Worm (Caenorhabditis elegans): ENCODE measurements around the gene F56D6.11.

The F56D6.11 gene

ce11 chrIV:3904620-3905019 lies 1.7 kb downstream of the F56D6.11 start, which contains the start of gene F56D6.21:
Gene F56D6.21, plus strand, starts transcription at chrIV:3904920.
- no peak for TF ChIP-seq drap-1 (GFP tag; optimal IDR thresholded peaks at IDR 0.05)
- TF ChIP-seq cnd-1 (tag; optimal IDR thresholded peaks at IDR 0.05): no peak
- TF ChIP-seq nhr-28 (tag; optimal IDR thresholded peaks at IDR 0.05): no peak
- TF ChIP-seq lin-13 (tag; optimal IDR thresholded peaks at IDR 0.05): no peak
- no peak for TF ChIP-seq nhr-2 (tag; optimal IDR thresholded peaks at IDR 0.05)
- TF ChIP-seq mab-5 (tag; optimal IDR thresholded peaks at IDR 0.05): no peak
- no peak for TF ChIP-seq ztf-11 (tag; optimal IDR thresholded peaks at IDR 0.05)
- no peak for TF ChIP-seq lin-32 (GFP tag; optimal IDR thresholded peaks at IDR 0.05)
- no peak for TF ChIP-seq flh-1 (GFP tag; optimal IDR thresholded peaks at IDR 0.05)

- TF ChIP-seq M03D4.4 (tag; optimal IDR thresholded peaks at IDR 0.05) (no peak), blmp-1 (tag; optimal IDR thresholded peaks at IDR 0.05) (no peak), cnd-1 (tag; optimal IDR thresholded peaks at IDR 0.05) (no peak), elt-3 (tag; optimal IDR thresholded peaks at IDR 0.05) (no peak), ceh-83 (GFP tag; optimal IDR thresholded peaks at IDR 0.05) (no peak), snpc-4 (tag; optimal IDR thresholded peaks at IDR 0.05) (no peak)
Measured at ce11 chrIV:3902955-3903354, 3.3 kb downstream of the F56D6.11 start, which contains the start of gene F56D6.6. Gene F56D6.6, plus strand, starts transcription at chrIV:3903255.

DNA sequence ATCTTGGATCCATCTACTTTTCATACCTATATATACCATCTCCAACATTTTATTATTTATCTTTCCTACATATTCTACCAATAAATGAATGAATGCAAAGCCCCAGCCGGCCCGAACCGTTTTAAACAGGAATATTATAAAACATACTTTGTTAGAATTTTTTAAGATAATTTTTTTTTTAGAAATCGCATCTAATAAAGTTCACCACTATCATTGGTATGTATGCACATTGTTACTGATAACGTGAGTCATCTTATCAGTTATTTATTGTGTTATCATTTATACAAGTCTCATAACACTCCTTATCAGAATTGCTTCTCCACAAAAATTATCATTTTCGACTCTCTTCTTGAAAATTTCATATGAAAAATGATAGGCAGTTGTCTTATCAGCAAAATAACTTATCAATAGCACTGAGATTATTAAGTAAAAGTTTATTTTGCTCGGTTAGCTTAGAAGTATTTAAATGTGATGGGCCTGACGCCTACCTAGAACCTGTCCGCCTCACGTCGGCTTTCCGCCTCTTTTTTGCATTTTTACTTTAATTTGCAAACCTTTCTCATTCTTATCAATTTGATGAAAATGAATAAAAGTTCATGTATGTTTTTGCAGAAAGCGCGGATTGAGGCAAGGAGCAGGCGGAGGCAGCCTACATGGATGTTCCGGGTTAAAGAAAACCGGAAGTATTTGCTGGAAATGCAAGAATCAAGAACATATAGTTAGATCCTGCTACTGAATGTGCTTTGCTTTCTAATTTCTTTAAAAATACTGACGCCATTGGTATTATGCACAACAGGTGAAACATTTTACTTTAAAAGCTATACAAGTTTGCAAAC lies 6.4 kb downstream of the F56D6.11 start, which contains the start of gene srz-62:
srz-62 (plus strand) TSS at position 786 of the 836 bp plus-strand sequence.
- no peak for TF ChIP-seq unc-62 (GFP tag; optimal IDR thresholded peaks at IDR 0.05)
- TF ChIP-seq mls-2 (tag; optimal IDR thresholded peaks at IDR 0.05): no peak
- TF ChIP-seq unc-39 (tag; optimal IDR thresholded peaks at IDR 0.05): no peak
- no peak for TF ChIP-seq lin-32 (GFP tag; optimal IDR thresholded peaks at IDR 0.05)
- no peak for TF ChIP-seq mab-5 (tag; optimal IDR thresholded peaks at IDR 0.05)
- TF ChIP-seq blmp-1 (tag; optimal IDR thresholded peaks at IDR 0.05): no peak
- TF ChIP-seq sptf-1 (tag; optimal IDR thresholded peaks at IDR 0.05): no peak
- no peak for TF ChIP-seq ceh-39 (tag; optimal IDR thresholded peaks at IDR 0.05)
- TF ChIP-seq M03D4.4 (tag; optimal IDR thresholded peaks at IDR 0.05): no peak
- TF ChIP-seq drap-1 (GFP tag; optimal IDR thresholded peaks at IDR 0.05): no peak
- TF ChIP-seq flh-1 (GFP tag; optimal IDR thresholded peaks at IDR 0.05): no peak
- TF ChIP-seq nhr-237 (tag; optimal IDR thresholded peaks at IDR 0.05): no peak
- TF ChIP-seq cnd-1 (tag; optimal IDR thresholded peaks at IDR 0.05): no peak
- no peak for TF ChIP-seq nhr-28 (tag; optimal IDR thresholded peaks at IDR 0.05)
- no peak for TF ChIP-seq bed-3 (GFP tag; optimal IDR thresholded peaks at IDR 0.05)
- TF ChIP-seq sem-2 (GFP tag; optimal IDR thresholded peaks at IDR 0.05): no peak
- TF ChIP-seq elt-1 (tag; optimal IDR thresholded peaks at IDR 0.05; ENCODE audit: borderline replicate concordance, insufficient read depth): no peak
- TF ChIP-seq tbx-8 (GFP tag; optimal IDR thresholded peaks at IDR 0.05): no peak
- TF ChIP-seq hlh-1 (tag; optimal IDR thresholded peaks at IDR 0.05): no peak
- no peak for TF ChIP-seq ceh-43 (GFP tag; optimal IDR thresholded peaks at IDR 0.05)

ce11 chrIV:3894770-3895169 lies 11.5 kb downstream of the F56D6.11 start, which contains the start of gene dct-8:
Gene dct-8, plus strand, starts transcription at chrIV:3895070.
- TF ChIP-seq ces-1 (GFP tag; optimal IDR thresholded peaks at IDR 0.05): no peak
- TF ChIP-seq unc-39 (tag; optimal IDR thresholded peaks at IDR 0.05): no peak

DNA sequence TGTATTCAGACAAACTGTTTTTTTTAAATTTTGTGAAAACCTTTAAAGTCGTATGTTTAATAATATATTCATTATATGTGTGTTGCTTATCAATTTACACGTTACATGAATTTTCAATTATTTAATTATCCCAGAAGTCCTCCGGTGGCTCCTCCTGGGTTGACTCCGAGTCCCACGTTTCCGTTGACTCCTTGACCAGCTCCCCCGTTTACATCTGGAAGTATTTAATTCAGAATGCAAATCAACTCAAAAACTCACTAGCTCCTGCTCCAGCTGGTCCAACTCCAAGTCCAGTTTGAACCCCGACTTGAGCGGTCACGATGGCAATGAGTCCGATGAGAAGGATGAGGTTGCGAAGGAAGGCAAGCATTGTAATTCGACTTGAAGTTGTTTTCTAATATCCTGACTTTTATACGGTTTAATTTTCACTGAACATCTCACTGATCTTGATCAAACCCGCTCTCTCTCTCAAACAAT lies 12.3 kb downstream of the F56D6.11 start, which contains the start of gene F56D6.8:
F56D6.8 (minus strand) TSS at position 427 of the 477 bp plus-strand sequence.
- TF ChIP-seq ces-1 (GFP tag; optimal IDR thresholded peaks at IDR 0.05) (no peak), nhr-12 (tag; optimal IDR thresholded peaks at IDR 0.05) (no peak)

DNA sequence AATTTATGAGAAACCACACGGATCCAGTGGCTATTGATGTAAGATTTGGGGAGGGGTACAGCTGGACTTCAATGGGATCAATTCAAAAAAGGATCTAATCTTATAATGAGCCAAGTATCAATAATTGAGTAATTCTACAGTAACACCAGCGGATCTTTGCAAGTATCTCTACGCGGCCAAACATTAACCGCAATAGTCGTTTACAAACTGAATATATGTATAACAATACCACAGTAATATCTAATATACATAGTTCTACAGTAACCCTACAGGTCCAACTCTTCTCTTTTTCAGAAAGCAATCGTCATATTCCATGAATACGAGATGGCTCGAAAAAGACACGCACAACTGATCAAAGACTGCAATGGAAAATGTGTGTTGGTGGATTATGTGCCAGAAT lies 14.3 kb downstream of the F56D6.11 start, which contains the start of gene F56D6.9:
F56D6.9 (plus strand) TSS at position 301 of the 400 bp plus-strand sequence.
- no peak for TF ChIP-seq elt-3 (tag; optimal IDR thresholded peaks at IDR 0.05)
- no peak for TF ChIP-seq ztf-11 (tag; optimal IDR thresholded peaks at IDR 0.05)
- TF ChIP-seq unc-120 (tag; optimal IDR thresholded peaks at IDR 0.05; ENCODE audit: poor library complexity, severe bottlenecking): no peak
- TF ChIP-seq mab-5 (tag; optimal IDR thresholded peaks at IDR 0.05): no peak
- TF ChIP-seq nhr-28 (tag; optimal IDR thresholded peaks at IDR 0.05): no peak
- no peak for TF ChIP-seq lin-13 (tag; optimal IDR thresholded peaks at IDR 0.05)
- no peak for TF ChIP-seq pha-4 (tag; optimal IDR thresholded peaks at IDR 0.05)
- TF ChIP-seq elt-1 (tag; optimal IDR thresholded peaks at IDR 0.05; ENCODE audit: borderline replicate concordance, insufficient read depth): no peak
- no peak for TF ChIP-seq ces-1 (GFP tag; optimal IDR thresholded peaks at IDR 0.05)
- no peak for TF ChIP-seq mep-1 (tag; optimal IDR thresholded peaks at IDR 0.05)

Measured in whole organism, mixed stage, embryonic.